Worm (Caenorhabditis elegans) whole organism, L2 larva: ENCODE measurements around the gene F41B4.2.

Experiments used
- Y55F3AM.14 ChIP-seq: fragments of 200-800 bp; sonication (Bioruptor generic); optimal IDR thresholded peaks from 2 replicates; lab custom pipeline; 2018; ENCODE audit warnings: mild to moderate bottlenecking, missing genetic modification characterization, missing compliant biosample characterization
- dmd-4 ChIP-seq: sonication (generic microtip); optimal IDR thresholded peaks from 2 replicates; lab custom pipeline; 2017; ENCODE audit warnings: missing biosample characterization, missing genetic modification characterization
- fos-1 ChIP-seq: fragments of 150-350 bp; optimal IDR thresholded peaks from 2 replicates; lab custom pipeline; 2014; ENCODE audit warnings: missing biosample characterization, missing genetic modification characterization
- nhr-12 ChIP-seq: fragments of 150-350 bp; optimal IDR thresholded peaks from 2 replicates; lab custom pipeline; 2014; ENCODE audit warnings: missing biosample characterization, missing genetic modification characterization

ce11 chrX:6835166-6835565 is at the start of gene F41B4.2:
- no peak for TF ChIP-seq dmd-4
- TF ChIP-seq fos-1 (tag; lab: Kevin White, UChicago), result no peak
- TF ChIP-seq Y55F3AM.14 (GFP tag; lab: Kevin White, UChicago), result no peak
- TF ChIP-seq nhr-12, result no peak
